Worm (Caenorhabditis elegans) whole organism, young adult: Measurements from ENCODE around the gene nas-28.

Source experiments
- C06A6.2 ChIP-seq: fragments of 200-800 bp; sonication (Bioruptor generic); conservative IDR thresholded peaks from 2 replicates; pipeline ENCODE4 v1.3.6; 2022; ENCODE audit warnings: missing genetic modification characterization, missing compliant biosample characterization
- C17E4.6 ChIP-seq: fragments of 200-800 bp; sonication (Bioruptor generic); IDR thresholded peaks from 2 replicates; pipeline ENCODE4 v1.3.6; 2022; ENCODE audit warnings: missing genetic modification reagents, missing genetic modification characterization, missing compliant biosample characterization
- D2030.7 ChIP-seq: fragments of 200-800 bp; sonication (Bioruptor generic); IDR thresholded peaks from 2 replicates; pipeline ENCODE4 v1.3.6; 2022; ENCODE audit warnings: missing genetic modification reagents, missing genetic modification characterization, missing compliant biosample characterization
- F33H1.4 ChIP-seq: fragments of 200-800 bp; sonication (Bioruptor generic); IDR thresholded peaks from 2 replicates; pipeline ENCODE4 v1.3.6; 2022; ENCODE audit warnings: missing genetic modification reagents, missing genetic modification characterization, missing compliant biosample characterization
- F52B5.7 ChIP-seq: sonication (generic microtip); optimal IDR thresholded peaks from 2 replicates; lab custom pipeline; 2016; ENCODE audit warnings: mild to moderate bottlenecking, missing genetic modification characterization, missing compliant biosample characterization
- F57A8.1 ChIP-seq: fragments of 200-800 bp; sonication (Bioruptor generic); optimal IDR thresholded peaks from 2 replicates; lab custom pipeline; 2018; ENCODE audit warnings: mild to moderate bottlenecking, missing genetic modification characterization, moderate library complexity, missing compliant biosample characterization
- F57C9.4 ChIP-seq: sonication (generic microtip); optimal IDR thresholded peaks from 2 replicates; lab custom pipeline; 2017; ENCODE audit warnings: mild to moderate bottlenecking, missing genetic modification characterization, missing compliant biosample characterization
- Y53F4B.3 ChIP-seq: fragments of 200-800 bp; sonication (Bioruptor generic); IDR thresholded peaks from 2 replicates; pipeline ENCODE4 v1.3.6; 2022; ENCODE audit warnings: missing genetic modification reagents, missing genetic modification characterization, missing compliant biosample characterization
- Y56A3A.18 ChIP-seq: fragments of 200-800 bp; sonication (Bioruptor generic); IDR thresholded peaks from 2 replicates; pipeline ENCODE4 v1.3.6; 2022; ENCODE audit warnings: missing genetic modification reagents, missing genetic modification characterization, missing compliant biosample characterization
- Y67H2A.10 ChIP-seq: fragments of 200-800 bp; sonication (Bioruptor generic); conservative IDR thresholded peaks from 2 replicates; pipeline ENCODE4 v1.3.6; 2022; ENCODE audit warnings: missing genetic modification reagents, missing genetic modification characterization, missing compliant biosample characterization
- Y79H2A.3 ChIP-seq: fragments of 200-800 bp; sonication (Bioruptor generic); conservative IDR thresholded peaks from 2 replicates; pipeline ENCODE4 v1.3.6; 2022; ENCODE audit warnings: missing genetic modification reagents, missing genetic modification characterization, missing compliant biosample characterization
- Y95B8A.8 ChIP-seq: fragments of 200-800 bp; sonication (Bioruptor generic); IDR thresholded peaks from 2 replicates; pipeline ENCODE4 v1.3.6; 2022; ENCODE audit warnings: missing genetic modification reagents, missing genetic modification characterization, missing compliant biosample characterization
- ZK185.1 ChIP-seq: sonication (generic microtip); optimal IDR thresholded peaks from 2 replicates; lab custom pipeline; 2016; ENCODE audit warnings: mild to moderate bottlenecking, missing genetic modification characterization, missing compliant biosample characterization; ENCODE audit not compliant: poor library complexity, severe bottlenecking
- ama-1 ChIP-seq, 3 experiments: fragments of 150-350 bp in 1 of 3; sonication (generic microtip) in 2 of 3; optimal IDR thresholded peaks; 2 replicates each; lab custom pipeline; 2014 to 2018; ENCODE audit warnings: missing biosample characterization in 2 of 3, missing genetic modification characterization in 2 of 3, missing genetic modification reagents in 2 of 3
- aptf-2 ChIP-seq: fragments of 200-800 bp; sonication (Bioruptor generic); conservative IDR thresholded peaks from 2 replicates; pipeline ENCODE4 v1.3.6; 2022; ENCODE audit warnings: missing genetic modification reagents, missing genetic modification characterization, missing compliant biosample characterization
- attf-3 ChIP-seq: fragments of 200-800 bp; sonication (Bioruptor generic); conservative IDR thresholded peaks from 2 replicates; pipeline ENCODE4 v1.3.6; 2022; ENCODE audit warnings: missing genetic modification reagents, missing genetic modification characterization, missing compliant biosample characterization
- cebp-1 ChIP-seq, 2 experiments: fragments of 200-800 bp in 1 of 2; sonication (Bioruptor generic) in 1 of 2; sonication (generic microtip) in 1 of 2; IDR thresholded peaks in 1 of 2; optimal IDR thresholded peaks in 1 of 2; 2 replicates each; pipeline versions ENCODE4 v1.3.6 to Lab custom; 2017 to 2022; ENCODE audit warnings: missing compliant biosample characterization in 2 of 2, missing genetic modification characterization in 2 of 2, mild to moderate bottlenecking in 1 of 2, missing genetic modification reagents in 1 of 2, moderate library complexity in 1 of 2
- ceh-100 ChIP-seq: fragments of 200-800 bp; sonication (Bioruptor generic); IDR thresholded peaks from 2 replicates; pipeline ENCODE4 v1.3.6; 2022; ENCODE audit warnings: missing genetic modification reagents, missing genetic modification characterization, missing compliant biosample characterization
- ceh-58 ChIP-seq: fragments of 200-800 bp; sonication (Bioruptor generic); IDR thresholded peaks from 2 replicates; pipeline ENCODE4 v1.3.6; 2022; ENCODE audit warnings: missing genetic modification characterization, missing compliant biosample characterization
- dox-1 ChIP-seq: fragments of 200-800 bp; sonication (Bioruptor generic); IDR thresholded peaks from 2 replicates; pipeline ENCODE4 v1.3.6; 2022; ENCODE audit warnings: missing genetic modification reagents, missing genetic modification characterization, missing compliant biosample characterization
- dpff-1 ChIP-seq: sonication (generic microtip); optimal IDR thresholded peaks from 2 replicates; lab custom pipeline; 2017; ENCODE audit warnings: mild to moderate bottlenecking, missing genetic modification characterization, missing compliant biosample characterization
- egl-18 ChIP-seq: fragments of 200-800 bp; sonication (Bioruptor generic); IDR thresholded peaks from 2 replicates; pipeline ENCODE4 v1.3.6; 2022; ENCODE audit warnings: missing genetic modification reagents, missing genetic modification characterization, missing compliant biosample characterization
- ets-4 ChIP-seq: fragments of 200-800 bp; sonication (Bioruptor generic); optimal IDR thresholded peaks from 2 replicates; lab custom pipeline; 2018; ENCODE audit warnings: mild to moderate bottlenecking, missing genetic modification characterization, missing compliant biosample characterization
- gei-17 ChIP-seq: fragments of 200-800 bp; sonication (Bioruptor generic); optimal IDR thresholded peaks from 2 replicates; lab custom pipeline; 2018; ENCODE audit warnings: mild to moderate bottlenecking, missing genetic modification characterization, missing compliant biosample characterization
- him-1 ChIP-seq: sonication (generic microtip); optimal IDR thresholded peaks from 2 replicates; lab custom pipeline; 2016; ENCODE audit warnings: missing genotype, missing genetic modification reagents, missing genetic modification characterization, missing compliant biosample characterization
- hlh-26 ChIP-seq: fragments of 200-800 bp; sonication (Bioruptor generic); conservative IDR thresholded peaks from 2 replicates; pipeline ENCODE4 v1.3.6; 2022; ENCODE audit warnings: missing genetic modification reagents, missing genetic modification characterization, missing compliant biosample characterization
- lsl-1 ChIP-seq: fragments of 200-800 bp; sonication (Bioruptor generic); optimal IDR thresholded peaks from 2 replicates; lab custom pipeline; 2018; ENCODE audit warnings: mild to moderate bottlenecking, missing genetic modification characterization, moderate library complexity, missing compliant biosample characterization
- madf-3 ChIP-seq: fragments of 200-800 bp; sonication (Bioruptor generic); IDR thresholded peaks from 2 replicates; pipeline ENCODE4 v1.3.6; 2022; ENCODE audit warnings: missing genetic modification reagents, missing genetic modification characterization, missing compliant biosample characterization
- madf-6 ChIP-seq: fragments of 200-800 bp; sonication (Bioruptor generic); IDR thresholded peaks from 2 replicates; pipeline ENCODE4 v1.3.6; 2022; ENCODE audit warnings: missing genetic modification reagents, missing genetic modification characterization, missing compliant biosample characterization
- mcd-1 ChIP-seq: fragments of 200-800 bp; sonication (Bioruptor generic); IDR thresholded peaks from 2 replicates; pipeline ENCODE4 v1.3.6; 2022; ENCODE audit warnings: missing genetic modification reagents, missing genetic modification characterization, missing compliant biosample characterization
- mel-28 ChIP-seq: sonication (generic microtip); optimal IDR thresholded peaks from 2 replicates; lab custom pipeline; 2016; ENCODE audit warnings: borderline replicate concordance, mild to moderate bottlenecking, missing genetic modification characterization, missing compliant biosample characterization
- nhr-90 ChIP-seq: sonication (generic microtip); optimal IDR thresholded peaks from 2 replicates; lab custom pipeline; 2016; ENCODE audit warnings: missing genotype, mild to moderate bottlenecking, missing genetic modification characterization, missing compliant biosample characterization
- pha-4 ChIP-seq: fragments of 150-350 bp; sonication (generic microtip); optimal IDR thresholded peaks from 2 replicates; lab custom pipeline; 2014; ENCODE audit warnings: missing biosample characterization, missing genetic modification reagents, missing genetic modification characterization
- rec-8 ChIP-seq, 2 experiments: sonication (generic microtip); optimal IDR thresholded peaks; 2 replicates each; lab custom pipeline; 2016; ENCODE audit warnings: mild to moderate bottlenecking in 2 of 2, missing genetic modification characterization in 2 of 2, missing genetic modification reagents in 2 of 2, missing genotype in 2 of 2, missing biosample characterization in 1 of 2, missing compliant biosample characterization in 1 of 2, moderate library complexity in 1 of 2
- repo-1 ChIP-seq: sonication (generic microtip); optimal IDR thresholded peaks from 2 replicates; lab custom pipeline; 2017; ENCODE audit warnings: mild to moderate bottlenecking, missing genetic modification characterization, missing compliant biosample characterization
- somi-1 ChIP-seq: fragments of 200-800 bp; sonication (Bioruptor generic); optimal IDR thresholded peaks from 2 replicates; lab custom pipeline; 2018; ENCODE audit warnings: mild to moderate bottlenecking, missing genetic modification characterization, missing compliant biosample characterization
- sptf-2 ChIP-seq: fragments of 200-800 bp; sonication (Bioruptor generic); optimal IDR thresholded peaks from 2 replicates; lab custom pipeline; 2018; ENCODE audit warnings: mild to moderate bottlenecking, missing genetic modification characterization, missing compliant biosample characterization
- unc-130 ChIP-seq: sonication (generic microtip); optimal IDR thresholded peaks from 2 replicates; lab custom pipeline; 2016; ENCODE audit warnings: missing genetic modification reagents, missing genetic modification characterization, missing compliant biosample characterization
- unc-62 ChIP-seq: fragments of 150-350 bp; optimal IDR thresholded peaks from 2 replicates; lab custom pipeline; 2014; ENCODE audit warnings: missing biosample characterization, missing genetic modification reagents, missing genetic modification characterization
- xnd-1 ChIP-seq: sonication (generic microtip); optimal IDR thresholded peaks from 2 replicates; lab custom pipeline; 2016; ENCODE audit warnings: missing genotype, missing genetic modification reagents, missing genetic modification characterization, missing compliant biosample characterization
- ztf-18 ChIP-seq: sonication (generic microtip); optimal IDR thresholded peaks from 2 replicates; lab custom pipeline; 2016; ENCODE audit warnings: missing genotype, mild to moderate bottlenecking, missing genetic modification characterization, missing compliant biosample characterization
- ztf-22 ChIP-seq: fragments of 200-800 bp; sonication (Bioruptor generic); optimal IDR thresholded peaks from 2 replicates; lab custom pipeline; 2018; ENCODE audit warnings: mild to moderate bottlenecking, missing genetic modification characterization, moderate library complexity, missing compliant biosample characterization
- ztf-25 ChIP-seq: fragments of 200-800 bp; sonication (Bioruptor generic); IDR thresholded peaks from 2 replicates; pipeline ENCODE4 v1.3.6; 2022; ENCODE audit warnings: missing genetic modification reagents, missing genetic modification characterization, missing compliant biosample characterization

Gene nas-28

ce11 chrIII:6164253-6164971 is 18.6 kb downstream of the nas-28 start, which contains the start of gene F42A10.9 (continued):
- TF ChIP-seq pha-4 (no peak), Y79H2A.3 (no peak), him-1 (tag; lab: Kevin White, UChicago) (peak; percentile 5), ets-4 (GFP tag; lab: Kevin White, UChicago) (no peak), Y56A3A.18 (GFP tag; lab: Robert Waterston, UW) (no peak), ama-1 (optimal IDR thresholded peaks at IDR 0.05; lab: Kevin White, UChicago) (peak; percentile 35), ama-1 (GFP tag; optimal IDR thresholded peaks at IDR 0.05; lab: Kevin White, UChicago) (peak in 1 of 2 experiments; percentile 2), F52B5.7 (tag; lab: Kevin White, UChicago) (peak; percentile 55), madf-6 (GFP tag; lab: Robert Waterston, UW) (no peak), mcd-1 (GFP tag; lab: Robert Waterston, UW) (no peak), D2030.7 (no peak), Y53F4B.3 (GFP tag; lab: Robert Waterston, UW) (no peak), dox-1 (no peak), egl-18 (GFP tag; lab: Robert Waterston, UW) (no peak), repo-1 (tag; lab: Kevin White, UChicago) (peak; percentile 49), unc-130 (GFP tag; lab: Kevin White, UChicago) (no peak), gei-17 (GFP tag; lab: Kevin White, UChicago) (no peak), ztf-25 (GFP tag; lab: Robert Waterston, UW) (no peak), ceh-100 (GFP tag; lab: Robert Waterston, UW) (no peak), madf-3 (no peak), ZK185.1 (tag; lab: Kevin White, UChicago) (peak; percentile 16), C06A6.2 (GFP tag; lab: Robert Waterston, UW) (no peak), Y67H2A.10 (GFP tag; lab: Robert Waterston, UW) (no peak), lsl-1 (GFP tag; lab: Kevin White, UChicago) (no peak), mel-28 (tag; lab: Kevin White, UChicago) (no peak), C17E4.6 (no peak), Y95B8A.8 (GFP tag; lab: Robert Waterston, UW) (no peak), F57C9.4 (tag; lab: Kevin White, UChicago) (no peak), rec-8 (tag; optimal IDR thresholded peaks at IDR 0.05; lab: Kevin White, UChicago) (no peak), cebp-1 (GFP tag; IDR thresholded peaks at IDR 0.05; lab: Robert Waterston, UW) (no peak), cebp-1 (tag; optimal IDR thresholded peaks at IDR 0.05; lab: Kevin White, UChicago) (peak; percentile 59), unc-62 (GFP tag; lab: Kevin White, UChicago) (no peak), attf-3 (no peak), aptf-2 (GFP tag; lab: Robert Waterston, UW) (no peak), xnd-1 (tag; lab: Kevin White, UChicago) (no peak), sptf-2 (GFP tag; lab: Kevin White, UChicago) (no peak), F33H1.4 (GFP tag; lab: Robert Waterston, UW) (no peak), nhr-90 (tag; lab: Kevin White, UChicago) (no peak), ztf-22 (GFP tag; lab: Kevin White, UChicago) (no peak), hlh-26 (GFP tag; lab: Robert Waterston, UW) (no peak), F57A8.1 (GFP tag; lab: Kevin White, UChicago) (no peak), somi-1 (GFP tag; lab: Kevin White, UChicago) (no peak), ceh-58 (no peak), ztf-18 (tag; lab: Kevin White, UChicago) (peak; percentile 20), dpff-1 (tag; lab: Kevin White, UChicago) (no peak)
